Worm (Caenorhabditis elegans) whole organism, mixed stage, embryonic: ENCODE measurements around the gene Y37E11AM.3.

Experiments used
- M03D4.4 ChIP-seq: sonication (generic microtip); optimal IDR thresholded peaks from 2 replicates; lab custom pipeline; 2017; ENCODE audit warnings: mild to moderate bottlenecking, missing genetic modification characterization, missing compliant biosample characterization
- bed-3 ChIP-seq: fragments of 200-800 bp; sonication (Bioruptor generic); optimal IDR thresholded peaks from 3 replicates; lab custom pipeline; 2018; ENCODE audit warnings: mild to moderate bottlenecking, missing genetic modification characterization, moderate library complexity, missing compliant biosample characterization
- blmp-1 ChIP-seq: fragments of 150-350 bp; optimal IDR thresholded peaks from 2 replicates; lab custom pipeline; 2014; ENCODE audit warnings: missing biosample characterization, missing genetic modification characterization
- ceh-39 ChIP-seq: fragments of 150-350 bp; optimal IDR thresholded peaks from 2 replicates; lab custom pipeline; 2014; ENCODE audit warnings: missing biosample characterization, missing genetic modification characterization
- ceh-43 ChIP-seq: fragments of 200-800 bp; sonication (Bioruptor generic); optimal IDR thresholded peaks from 2 replicates; lab custom pipeline; 2018; ENCODE audit warnings: mild to moderate bottlenecking, missing genetic modification characterization, moderate library complexity, missing compliant biosample characterization
- ceh-83 ChIP-seq: fragments of 200-800 bp; sonication (Bioruptor generic); optimal IDR thresholded peaks from 2 replicates; lab custom pipeline; 2018; ENCODE audit warnings: mild to moderate bottlenecking, missing genetic modification characterization, missing compliant biosample characterization
- ces-1 ChIP-seq: fragments of 150-350 bp; optimal IDR thresholded peaks from 2 replicates; lab custom pipeline; 2014; ENCODE audit warnings: missing biosample characterization, missing genetic modification reagents, missing genetic modification characterization
- cnd-1 ChIP-seq: fragments of 200-800 bp; sonication (Bioruptor generic); optimal IDR thresholded peaks from 2 replicates; lab custom pipeline; 2018; ENCODE audit warnings: mild to moderate bottlenecking, missing genetic modification characterization, missing compliant biosample characterization
- drap-1 ChIP-seq: fragments of 200-800 bp; sonication (Bioruptor generic); optimal IDR thresholded peaks from 3 replicates; lab custom pipeline; 2018; ENCODE audit warnings: mild to moderate bottlenecking, missing genetic modification characterization, missing compliant biosample characterization
- elt-3 ChIP-seq: fragments of 150-350 bp; optimal IDR thresholded peaks from 2 replicates; lab custom pipeline; 2014; ENCODE audit warnings: missing biosample characterization, missing genetic modification characterization
- flh-1 ChIP-seq: fragments of 200-800 bp; sonication (Bioruptor generic); optimal IDR thresholded peaks from 2 replicates; lab custom pipeline; 2018; ENCODE audit warnings: mild to moderate bottlenecking, missing genetic modification characterization, moderate library complexity, missing compliant biosample characterization
- ham-2 ChIP-seq: fragments of 200-800 bp; sonication (Bioruptor generic); optimal IDR thresholded peaks from 2 replicates; lab custom pipeline; 2018; ENCODE audit warnings: mild to moderate bottlenecking, missing genetic modification characterization, missing compliant biosample characterization
- hlh-1 ChIP-seq: fragments of 150-350 bp; optimal IDR thresholded peaks from 2 replicates; lab custom pipeline; 2014; ENCODE audit warnings: missing biosample characterization, missing genetic modification reagents, missing genetic modification characterization
- lin-13 ChIP-seq: fragments of 150-350 bp; optimal IDR thresholded peaks from 2 replicates; lab custom pipeline; 2014; ENCODE audit warnings: missing biosample characterization, missing genetic modification characterization
- lin-32 ChIP-seq: fragments of 200-800 bp; sonication (Bioruptor generic); optimal IDR thresholded peaks from 2 replicates; lab custom pipeline; 2018; ENCODE audit warnings: mild to moderate bottlenecking, missing genetic modification characterization, missing compliant biosample characterization
- mab-5 ChIP-seq: fragments of 150-350 bp; optimal IDR thresholded peaks from 2 replicates; lab custom pipeline; 2014; ENCODE audit warnings: missing biosample characterization, missing genetic modification characterization
- mep-1 ChIP-seq: fragments of 150-350 bp; optimal IDR thresholded peaks from 2 replicates; lab custom pipeline; 2017; ENCODE audit warnings: missing biosample characterization, missing genetic modification reagents, missing genetic modification characterization, inconsistent platforms
- mls-2 ChIP-seq: sonication (generic microtip); optimal IDR thresholded peaks from 2 replicates; lab custom pipeline; 2016; ENCODE audit warnings: mild to moderate bottlenecking, missing genetic modification characterization, moderate library complexity, missing compliant biosample characterization
- nhr-12 ChIP-seq: fragments of 150-350 bp; optimal IDR thresholded peaks from 2 replicates; lab custom pipeline; 2014; ENCODE audit warnings: missing biosample characterization, missing genetic modification characterization
- nhr-2 ChIP-seq: fragments of 150-350 bp; optimal IDR thresholded peaks from 2 replicates; lab custom pipeline; 2014; ENCODE audit warnings: missing biosample characterization, missing genetic modification characterization
- nhr-237 ChIP-seq: fragments of 150-350 bp; optimal IDR thresholded peaks from 2 replicates; lab custom pipeline; 2014; ENCODE audit warnings: missing biosample characterization, missing genetic modification characterization
- nhr-28 ChIP-seq: fragments of 150-350 bp; optimal IDR thresholded peaks from 2 replicates; lab custom pipeline; 2014; ENCODE audit warnings: missing biosample characterization, missing genetic modification characterization
- nhr-76 ChIP-seq: sonication (generic microtip); optimal IDR thresholded peaks from 2 replicates; lab custom pipeline; 2017; ENCODE audit warnings: missing biosample characterization, missing genetic modification characterization
- pha-4 ChIP-seq: fragments of 150-350 bp; optimal IDR thresholded peaks from 2 replicates; lab custom pipeline; 2018; ENCODE audit warnings: missing biosample characterization, missing genetic modification reagents, missing genetic modification characterization
- sem-2 ChIP-seq: fragments of 200-800 bp; sonication (Bioruptor generic); optimal IDR thresholded peaks from 2 replicates; lab custom pipeline; 2018; ENCODE audit warnings: mild to moderate bottlenecking, missing genetic modification characterization, missing compliant biosample characterization
- snpc-4 ChIP-seq: fragments of 150-350 bp; optimal IDR thresholded peaks from 2 replicates; lab custom pipeline; 2014; ENCODE audit warnings: missing biosample characterization, missing genetic modification characterization
- sptf-1 ChIP-seq: sonication (generic microtip); optimal IDR thresholded peaks from 2 replicates; lab custom pipeline; 2017; ENCODE audit warnings: mild to moderate bottlenecking, missing genetic modification characterization, moderate library complexity, missing compliant biosample characterization
- tbx-8 ChIP-seq: fragments of 200-800 bp; sonication (Bioruptor generic); optimal IDR thresholded peaks from 2 replicates; lab custom pipeline; 2018; ENCODE audit warnings: mild to moderate bottlenecking, missing genetic modification characterization, moderate library complexity, missing compliant biosample characterization
- unc-120 ChIP-seq: sonication (generic microtip); optimal IDR thresholded peaks from 2 replicates; lab custom pipeline; 2017; ENCODE audit warnings: missing genetic modification characterization, missing compliant biosample characterization; ENCODE audit not compliant: poor library complexity, severe bottlenecking
- unc-39 ChIP-seq: fragments of 150-350 bp; optimal IDR thresholded peaks from 2 replicates; lab custom pipeline; 2014; ENCODE audit warnings: missing biosample characterization, missing genetic modification characterization
- unc-62 ChIP-seq: fragments of 150-350 bp; optimal IDR thresholded peaks from 2 replicates; lab custom pipeline; 2014; ENCODE audit warnings: missing biosample characterization, missing genetic modification reagents, missing genetic modification characterization
- zip-8 ChIP-seq: fragments of 150-350 bp; optimal IDR thresholded peaks from 2 replicates; lab custom pipeline; 2014; ENCODE audit warnings: missing biosample characterization, missing genetic modification characterization
- ztf-11 ChIP-seq: fragments of 150-350 bp; optimal IDR thresholded peaks from 2 replicates; lab custom pipeline; 2014; ENCODE audit warnings: missing biosample characterization, missing genetic modification characterization

Y37E11AM.3 gene

DNA sequence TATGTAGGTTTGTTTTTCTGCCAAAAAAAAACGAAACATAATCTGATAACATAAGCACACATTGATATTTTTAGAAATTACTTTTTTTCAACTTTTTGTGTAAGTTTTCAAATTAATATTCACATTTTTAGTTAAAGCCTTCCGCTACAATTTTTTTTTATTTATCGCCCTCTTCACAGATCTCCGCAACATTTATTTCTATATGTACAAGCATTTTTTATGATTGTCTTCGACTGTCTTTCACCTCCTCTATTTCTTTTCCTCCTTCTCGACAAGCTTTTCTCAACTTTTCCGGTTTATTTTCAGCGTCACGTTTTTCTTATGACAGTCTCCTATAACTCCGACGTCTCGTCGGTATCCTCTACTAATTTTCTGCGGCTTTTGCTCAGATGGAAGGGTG is 37.0 kb upstream of the Y37E11AM.3 start, which contains the start of gene best-20:
best-20 (plus strand) TSS at position 301 of the 400 bp plus-strand sequence.
- TF ChIP-seq flh-1 (GFP tag; lab: Kevin White, UChicago) (no peak), nhr-28 (tag; lab: Kevin White, UChicago) (no peak), nhr-237 (tag; lab: Kevin White, UChicago) (no peak), lin-13 (tag; lab: Kevin White, UChicago) (no peak), drap-1 (GFP tag; lab: Kevin White, UChicago) (no peak), nhr-76 (no peak), M03D4.4 (tag; lab: Kevin White, UChicago) (no peak), unc-39 (tag; lab: Kevin White, UChicago) (no peak), ham-2 (GFP tag; lab: Kevin White, UChicago) (no peak), tbx-8 (GFP tag; lab: Kevin White, UChicago) (no peak), pha-4 (no peak), ceh-83 (GFP tag; lab: Kevin White, UChicago) (no peak), ceh-39 (no peak), zip-8 (tag; lab: Kevin White, UChicago) (no peak), ceh-43 (GFP tag; lab: Kevin White, UChicago) (no peak)

DNA sequence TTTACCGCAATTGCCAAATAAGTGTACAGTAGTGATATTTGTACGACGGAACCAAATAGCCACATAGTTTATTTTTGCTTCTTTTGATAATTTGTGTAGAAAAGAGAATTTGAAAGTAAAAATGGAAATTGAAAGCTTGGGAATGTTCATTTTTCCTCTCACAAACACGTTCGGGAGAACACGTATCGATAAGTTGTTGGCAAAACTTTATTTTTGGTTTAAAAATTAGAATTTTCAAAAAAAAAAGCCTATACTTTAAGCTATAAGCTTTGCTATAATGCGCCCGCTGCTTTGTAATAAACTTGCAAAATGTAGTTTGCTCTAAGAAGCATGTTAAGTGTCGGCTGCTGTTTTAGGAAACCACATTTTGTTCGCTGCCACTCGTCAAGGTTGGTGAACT is 36.4 kb upstream of the Y37E11AM.3 start, which contains the start of gene Y37E11AR.7:
Y37E11AR.7 (minus strand) TSS at position 101 of the 400 bp plus-strand sequence.
- TF ChIP-seq pha-4 (no peak), nhr-2 (tag; lab: Kevin White, UChicago) (peak; percentile 45), nhr-76 (no peak), ceh-39 (no peak), hlh-1 (tag; lab: Kevin White, UChicago) (no peak), mep-1 (tag; lab: Kevin White, UChicago) (no peak)

DNA sequence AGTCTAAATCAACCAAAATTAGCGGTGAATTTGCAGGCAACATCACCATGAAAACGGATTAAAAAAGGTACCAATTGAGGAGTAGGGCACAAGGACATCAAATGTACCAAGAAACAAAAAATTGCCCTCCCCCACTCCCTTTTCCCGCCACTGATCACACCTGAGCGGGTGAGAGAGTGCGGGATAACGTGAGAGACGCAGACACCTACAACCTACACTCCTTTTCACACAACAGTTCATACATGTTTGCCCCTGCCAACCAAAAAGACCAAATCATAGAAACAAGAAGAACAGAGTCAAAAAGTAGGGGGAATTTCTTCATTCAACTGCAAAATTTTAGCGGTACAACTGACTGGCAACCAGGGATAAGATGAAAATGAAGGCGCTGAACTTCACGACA is 33.3 kb upstream of the Y37E11AM.3 start:
- TF ChIP-seq zip-8 (tag; lab: Kevin White, UChicago), result no peak
- no peak for TF ChIP-seq ham-2 (GFP tag; lab: Kevin White, UChicago)
- TF ChIP-seq unc-62 (GFP tag; lab: Kevin White, UChicago), result no peak
- TF ChIP-seq ceh-83 (GFP tag; lab: Kevin White, UChicago), result no peak
- TF ChIP-seq sptf-1 (tag; lab: Kevin White, UChicago), result no peak
- TF ChIP-seq tbx-8 (GFP tag; lab: Kevin White, UChicago), result no peak
- no peak for TF ChIP-seq mep-1 (tag; lab: Kevin White, UChicago)
- TF ChIP-seq nhr-12 (tag; lab: Kevin White, UChicago), result no peak
- no peak for TF ChIP-seq ztf-11 (tag; lab: Kevin White, UChicago)
- no peak for TF ChIP-seq pha-4

DNA sequence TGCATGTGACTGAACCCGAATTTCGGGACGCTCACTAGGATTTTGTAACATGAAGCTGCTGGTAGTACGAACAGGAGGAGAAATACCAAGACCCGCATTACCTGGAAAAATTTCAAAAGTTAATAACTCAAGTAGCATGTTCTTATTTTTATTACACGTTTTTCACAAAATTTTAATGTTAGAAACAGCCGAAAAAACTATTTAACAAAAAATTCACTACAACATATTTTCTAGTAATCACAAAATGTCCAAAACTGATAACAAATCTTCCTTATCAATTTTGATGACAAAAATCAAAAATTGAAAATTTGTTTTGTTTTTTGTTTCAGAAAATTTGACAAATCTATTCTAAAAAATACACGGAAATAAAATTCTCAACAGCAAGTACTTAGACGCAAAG is 32.0 kb upstream of the Y37E11AM.3 start, which contains the start of gene ugt-45:
ugt-45 (minus strand) TSS at position 101 of the 400 bp plus-strand sequence.
- no peak for TF ChIP-seq bed-3 (GFP tag; lab: Kevin White, UChicago)
- no peak for TF ChIP-seq sem-2 (GFP tag; lab: Kevin White, UChicago)
- TF ChIP-seq, all 35 proteins: peak for 0

ce11 chrIV:3745806-3746205 is 26.8 kb upstream of the Y37E11AM.3 start:
- TF ChIP-seq flh-1 (GFP tag; lab: Kevin White, UChicago), result no peak
- no peak for TF ChIP-seq sptf-1 (tag; lab: Kevin White, UChicago)
- TF ChIP-seq nhr-237 (tag; lab: Kevin White, UChicago), result no peak

DNA sequence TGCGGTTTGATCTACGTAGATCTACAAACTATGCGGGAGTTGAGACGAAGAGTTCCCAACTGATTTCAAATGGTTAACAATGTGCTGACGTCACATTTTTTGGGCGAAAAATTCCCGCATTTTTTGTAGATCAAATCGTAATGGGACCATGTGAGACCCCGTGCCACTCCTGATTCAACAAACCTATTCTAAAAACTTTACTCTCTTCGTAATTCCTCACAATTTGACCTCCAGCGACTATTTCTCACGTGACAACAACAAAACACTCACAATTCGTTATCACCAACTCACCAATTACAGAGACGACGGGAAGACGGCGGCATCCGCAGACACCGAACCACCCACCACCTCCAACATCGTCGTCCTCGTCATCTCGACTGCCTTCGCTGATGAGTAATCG is 24.8 kb upstream of the Y37E11AM.3 start, which contains the start of gene siah-1:
siah-1 (plus strand) TSS at position 301 of the 400 bp plus-strand sequence.
- TF ChIP-seq ceh-83 (GFP tag; lab: Kevin White, UChicago) (peak; percentile 49), nhr-237 (tag; lab: Kevin White, UChicago) (no peak)

DNA sequence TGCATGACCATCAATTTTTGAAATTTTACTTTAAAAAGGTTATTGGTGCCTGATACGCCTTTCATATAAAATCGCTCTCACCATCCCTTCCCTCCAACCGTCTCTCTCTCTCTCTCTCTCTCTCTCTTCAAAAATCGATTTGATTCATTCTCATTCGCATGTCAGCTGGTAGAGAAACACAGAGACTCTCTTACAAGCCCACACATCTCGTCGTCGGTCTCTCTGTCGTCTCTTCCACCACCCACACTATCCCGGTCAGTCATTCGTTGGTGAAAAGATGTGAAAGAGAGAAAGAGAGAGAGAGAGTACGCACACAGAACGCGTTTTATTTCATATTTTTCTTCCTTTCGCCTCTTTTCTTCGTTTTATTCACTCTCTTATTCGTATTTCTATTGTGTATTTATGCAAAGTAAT is 23.5 kb upstream of the Y37E11AM.3 start:
- TF ChIP-seq sem-2 (GFP tag; lab: Kevin White, UChicago) (no peak), mep-1 (tag; lab: Kevin White, UChicago) (peak; percentile 81), mab-5 (tag; lab: Kevin White, UChicago) (no peak), unc-39 (tag; lab: Kevin White, UChicago) (no peak), drap-1 (GFP tag; lab: Kevin White, UChicago) (peak; percentile 25), zip-8 (tag; lab: Kevin White, UChicago) (no peak), M03D4.4 (tag; lab: Kevin White, UChicago) (peak; percentile 28), unc-120 (tag; lab: Kevin White, UChicago) (peak; percentile 56), nhr-2 (tag; lab: Kevin White, UChicago) (no peak), nhr-28 (tag; lab: Kevin White, UChicago) (no peak), lin-32 (GFP tag; lab: Kevin White, UChicago) (no peak), unc-62 (GFP tag; lab: Kevin White, UChicago) (peak; percentile 87), mls-2 (no peak), blmp-1 (tag; lab: Kevin White, UChicago) (no peak), hlh-1 (tag; lab: Kevin White, UChicago) (peak; percentile 93), ceh-39 (peak; percentile 76), snpc-4 (no peak), lin-13 (tag; lab: Kevin White, UChicago) (no peak), ces-1 (GFP tag; lab: Kevin White, UChicago) (peak; percentile 77), elt-3 (tag; lab: Kevin White, UChicago) (no peak), ham-2 (GFP tag; lab: Kevin White, UChicago) (no peak), nhr-237 (tag; lab: Kevin White, UChicago) (peak; percentile 90), bed-3 (GFP tag; lab: Kevin White, UChicago) (no peak), sptf-1 (tag; lab: Kevin White, UChicago) (no peak), ceh-83 (GFP tag; lab: Kevin White, UChicago) (no peak), cnd-1 (peak; percentile 59), ztf-11 (tag; lab: Kevin White, UChicago) (no peak), ceh-43 (GFP tag; lab: Kevin White, UChicago) (no peak), nhr-12 (tag; lab: Kevin White, UChicago) (peak; percentile 0), nhr-76 (no peak)
